Fruit fly (Drosophila melanogaster) whole organism, wandering third instar larva: ENCODE measurements around the gene Wdr59.

ENCODE experiments used
- Abd-B ChIP-seq: fragments of >200 bp; optimal IDR thresholded peaks from 2 replicates; lab custom pipeline; 2017; ENCODE audit warnings: missing biosample characterization, missing genetic modification characterization
- CG32264 ChIP-seq: fragments of 200-800 bp; sonication (Bioruptor generic); optimal IDR thresholded peaks from 2 replicates; lab custom pipeline; 2016; ENCODE audit warnings: missing biosample characterization, missing genetic modification characterization
- CG9705 ChIP-seq: fragments of 200-800 bp; sonication (Bioruptor generic); optimal IDR thresholded peaks from 2 replicates; lab custom pipeline; 2018; ENCODE audit warnings: missing biosample characterization, mild to moderate bottlenecking, missing genetic modification characterization
- CrebA ChIP-seq: fragments of 200-800 bp; sonication (Bioruptor generic); optimal IDR thresholded peaks from 2 replicates; lab custom pipeline; 2016; ENCODE audit warnings: missing biosample characterization, mild to moderate bottlenecking, missing genetic modification characterization, borderline replicate concordance
- Dfd ChIP-seq: fragments of >200 bp; optimal IDR thresholded peaks from 2 replicates; lab custom pipeline; 2017; ENCODE audit warnings: missing biosample characterization, missing genetic modification characterization
- GATAd ChIP-seq: sonication (Bioruptor generic); optimal IDR thresholded peaks from 2 replicates; lab custom pipeline; 2016; ENCODE audit warnings: missing biosample characterization, missing genetic modification characterization
- HLH106 ChIP-seq: fragments of 200-800 bp; optimal IDR thresholded peaks from 3 replicates; lab custom pipeline; 2019; ENCODE audit warnings: missing biosample characterization, mild to moderate bottlenecking, missing genetic modification characterization, moderate library complexity
- Hnf4 ChIP-seq: fragments of 200-800 bp; sonication (Bioruptor generic); optimal IDR thresholded peaks from 2 replicates; lab custom pipeline; 2016; ENCODE audit warnings: missing biosample characterization, mild to moderate bottlenecking, missing genetic modification characterization
- Hr78 ChIP-seq: fragments of >200 bp; optimal IDR thresholded peaks from 2 replicates; lab custom pipeline; 2017; ENCODE audit warnings: missing biosample characterization, missing genetic modification characterization
- Hr83 ChIP-seq: fragments of 200-300 bp; sonication (Bioruptor generic); optimal IDR thresholded peaks from 2 replicates; lab custom pipeline; 2016; ENCODE audit warnings: missing biosample characterization, mild to moderate bottlenecking, missing genetic modification characterization, moderate library complexity; ENCODE audit not compliant: poor library complexity, severe bottlenecking
- Mio ChIP-seq: sonication (Bioruptor generic); optimal IDR thresholded peaks from 2 replicates; lab custom pipeline; 2016; ENCODE audit warnings: missing biosample characterization, missing genetic modification characterization
- Myc ChIP-seq: fragments of >200 bp; optimal IDR thresholded peaks from 2 replicates; lab custom pipeline; 2017
- N ChIP-seq: fragments of >200 bp; optimal IDR thresholded peaks from 2 replicates; lab custom pipeline; 2018; ENCODE audit warnings: missing biosample characterization, missing external identifiers, missing genetic modification characterization
- OdsH ChIP-seq: fragments of 200-800 bp; sonication (Bioruptor generic); optimal IDR thresholded peaks from 2 replicates; lab custom pipeline; 2016; ENCODE audit warnings: missing biosample characterization, mild to moderate bottlenecking, missing genetic modification characterization
- Sp1 ChIP-seq: fragments of 200-800 bp; sonication (Bioruptor generic); optimal IDR thresholded peaks from 3 replicates; lab custom pipeline; 2019; ENCODE audit warnings: missing biosample characterization, mild to moderate bottlenecking, missing genetic modification characterization, moderate library complexity
- br ChIP-seq: fragments of 200-800 bp; sonication (Bioruptor generic); optimal IDR thresholded peaks from 2 replicates; lab custom pipeline; 2016; ENCODE audit warnings: missing biosample characterization, missing genetic modification characterization
- brk ChIP-seq: fragments of 200-800 bp; sonication (Bioruptor generic); optimal IDR thresholded peaks from 2 replicates; lab custom pipeline; 2016; ENCODE audit warnings: missing biosample characterization, mild to moderate bottlenecking, missing genetic modification characterization
- dl ChIP-seq, 2 experiments: fragments of 175-275, 200-275 bp in 1 of 2; fragments of 200-275 bp in 1 of 2; sonication (Bioruptor generic); optimal IDR thresholded peaks; lab custom pipeline; 2018; ENCODE audit warnings: mild to moderate bottlenecking in 2 of 2, missing biosample characterization in 2 of 2, missing genetic modification characterization in 2 of 2, moderate library complexity in 2 of 2; ENCODE audit not compliant: partially characterized antibody in 2 of 2, insufficient read depth in 1 of 2
- dmrt93B ChIP-seq: fragments of 200-800 bp; sonication (Bioruptor generic); optimal IDR thresholded peaks from 2 replicates; lab custom pipeline; 2018; ENCODE audit warnings: missing biosample characterization, mild to moderate bottlenecking, missing genetic modification characterization
- dsf ChIP-seq: sonication (Bioruptor generic); optimal IDR thresholded peaks from 2 replicates; lab custom pipeline; 2016; ENCODE audit warnings: missing biosample characterization, missing genetic modification characterization, borderline replicate concordance
- ey ChIP-seq: fragments of 200-800 bp; sonication (Bioruptor generic); optimal IDR thresholded peaks from 2 replicates; lab custom pipeline; 2016; ENCODE audit warnings: missing biosample characterization, missing genetic modification characterization
- foxo ChIP-seq, 2 experiments: fragments of 200-800 bp; sonication (Bioruptor generic); optimal IDR thresholded peaks; 2 replicates in 1 of 2; 3 replicates in 1 of 2; lab custom pipeline; 2016 to 2017; ENCODE audit warnings: missing biosample characterization in 2 of 2, missing genetic modification characterization in 2 of 2
- lola ChIP-seq: fragments of >200 bp; optimal IDR thresholded peaks from 2 replicates; lab custom pipeline; 2017; ENCODE audit warnings: missing biosample characterization, missing genetic modification characterization
- pan ChIP-seq: fragments of >200 bp; optimal IDR thresholded peaks from 2 replicates; lab custom pipeline; 2017
- psq ChIP-seq: fragments of 200-800 bp; sonication (Bioruptor generic); optimal IDR thresholded peaks from 3 replicates; lab custom pipeline; 2017; ENCODE audit warnings: missing biosample characterization, mild to moderate bottlenecking, missing genetic modification characterization, moderate library complexity
- sv ChIP-seq: fragments of 200-800 bp; sonication (Bioruptor generic); optimal IDR thresholded peaks from 3 replicates; lab custom pipeline; 2016; ENCODE audit warnings: missing biosample characterization, missing genetic modification characterization
- usp ChIP-seq: fragments of >200 bp; optimal IDR thresholded peaks from 2 replicates; lab custom pipeline; 2017; ENCODE audit warnings: missing biosample characterization, missing genetic modification characterization
- woc ChIP-seq: sonication (Bioruptor generic); optimal IDR thresholded peaks from 2 replicates; lab custom pipeline; 2016; ENCODE audit warnings: missing biosample characterization, mild to moderate bottlenecking, missing genetic modification characterization

The Wdr59 gene

dm6 chr2L:11123499-11123898 lies 32.3 kb downstream of the Wdr59 start, which contains the start of the genes Csl4 and Nup160:
Csl4 (minus strand) TSS chr2L:11123567.
Nup160 (plus strand) TSS chr2L:11123777.
- TF ChIP-seq Mio (peak; percentile 53), dsf (GFP tag; lab: Kevin White, UChicago) (peak; percentile 84), sv (peak; percentile 84), HLH106 (tag; lab: Kevin White, UChicago) (peak; percentile 78), CG32264 (GFP tag; lab: Kevin White, UChicago) (peak; percentile 46), N (GFP tag; lab: Kevin White, UChicago) (no peak), Hnf4 (GFP tag; lab: Kevin White, UChicago) (no peak), CG9705 (GFP tag; lab: Kevin White, UChicago) (peak; percentile 65), ey (peak; percentile 87), GATAd (GFP tag; lab: Kevin White, UChicago) (peak; percentile 67), foxo (GFP tag; optimal IDR thresholded peaks at IDR 0.05; lab: Kevin White, UChicago) (peak; percentile 4 to 92), Hr78 (GFP tag; lab: Kevin White, UChicago) (no peak), pan (lab: Kevin White, UChicago) (no peak), Hr83 (GFP tag; lab: Kevin White, UChicago) (peak; percentile 82), dl (GFP tag; optimal IDR thresholded peaks at IDR 0.05; lab: Kevin White, UChicago; ENCODE audit: insufficient read depth in 1 of 2, partially characterized antibody in 2 of 2) (no peak), Myc (lab: Kevin White, UChicago) (peak; percentile 69), woc (GFP tag; lab: Kevin White, UChicago) (peak; percentile 86), psq (peak; percentile 73), OdsH (GFP tag; lab: Kevin White, UChicago) (peak; percentile 79)

dm6 chr2L:11130151-11131008 lies 39.1 kb downstream of the Wdr59 start, which contains the start of the genes RfC38 and CG4751:
RfC38 (minus strand) TSS chr2L:11130645.
CG4751 (plus strand) TSS chr2L:11130737.
- TF ChIP-seq pan (lab: Kevin White, UChicago) (no peak), N (GFP tag; lab: Kevin White, UChicago) (no peak), sv (no peak), Myc (lab: Kevin White, UChicago) (peak; percentile 47), OdsH (GFP tag; lab: Kevin White, UChicago) (no peak)

dm6 chr2L:11136093-11136492 lies 44.8 kb downstream of the Wdr59 start, which contains the start of gene hgo:
hgo (plus strand) TSS chr2L:11136393.
- no peak for TF ChIP-seq Sp1 (GFP tag; lab: Kevin White, UChicago)
- no peak for TF ChIP-seq br (GFP tag; lab: Kevin White, UChicago)
- no peak for TF ChIP-seq CG9705 (GFP tag; lab: Kevin White, UChicago)
- no peak for TF ChIP-seq Abd-B (GFP tag; lab: Kevin White, UChicago)
- TF ChIP-seq N (GFP tag; lab: Kevin White, UChicago): no peak
- no peak for TF ChIP-seq CrebA (GFP tag; lab: Kevin White, UChicago)
- no peak for TF ChIP-seq Dfd (GFP tag; lab: Kevin White, UChicago)
- TF ChIP-seq OdsH (GFP tag; lab: Kevin White, UChicago): no peak
- no peak for TF ChIP-seq Myc (lab: Kevin White, UChicago)
- TF ChIP-seq lola: no peak
- no peak for TF ChIP-seq HLH106 (tag; lab: Kevin White, UChicago)
- TF ChIP-seq Hnf4 (GFP tag; lab: Kevin White, UChicago): no peak
- no peak for TF ChIP-seq brk (GFP tag; lab: Kevin White, UChicago)
- TF ChIP-seq dmrt93B (GFP tag; lab: Kevin White, UChicago): no peak
- no peak for TF ChIP-seq usp (GFP tag; lab: Kevin White, UChicago)
- no peak for TF ChIP-seq foxo (GFP tag; optimal IDR thresholded peaks at IDR 0.05; lab: Kevin White, UChicago)
